Fruit fly (Drosophila melanogaster) whole organism: ENCODE data around the gene CG14839.

ENCODE experiments used
- CG8478 ChIP-seq: fragments of >200 bp; optimal IDR thresholded peaks from 2 replicates; lab custom pipeline; 2018; ENCODE audit warnings: inconsistent platforms
- Dll ChIP-seq: fragments of >200 bp; optimal IDR thresholded peaks from 2 replicates; lab custom pipeline; 2017
- EcR ChIP-seq, 2 experiments: fragments of >200 bp; optimal IDR thresholded peaks; 2 replicates each; lab custom pipeline; 2017; ENCODE audit warnings: missing biosample characterization in 2 of 2, missing genetic modification characterization in 2 of 2, missing genetic modification reagents in 2 of 2
- pan ChIP-seq: fragments of >200 bp; optimal IDR thresholded peaks from 2 replicates; lab custom pipeline; 2017
- psq ChIP-seq: fragments of >200 bp; optimal IDR thresholded peaks from 2 replicates; lab custom pipeline; 2017
- usp ChIP-seq: fragments of >200 bp; optimal IDR thresholded peaks from 2 replicates; lab custom pipeline; 2017; ENCODE audit warnings: missing biosample characterization, missing genetic modification characterization, mixed read lengths

Gene CG14839

DNA sequence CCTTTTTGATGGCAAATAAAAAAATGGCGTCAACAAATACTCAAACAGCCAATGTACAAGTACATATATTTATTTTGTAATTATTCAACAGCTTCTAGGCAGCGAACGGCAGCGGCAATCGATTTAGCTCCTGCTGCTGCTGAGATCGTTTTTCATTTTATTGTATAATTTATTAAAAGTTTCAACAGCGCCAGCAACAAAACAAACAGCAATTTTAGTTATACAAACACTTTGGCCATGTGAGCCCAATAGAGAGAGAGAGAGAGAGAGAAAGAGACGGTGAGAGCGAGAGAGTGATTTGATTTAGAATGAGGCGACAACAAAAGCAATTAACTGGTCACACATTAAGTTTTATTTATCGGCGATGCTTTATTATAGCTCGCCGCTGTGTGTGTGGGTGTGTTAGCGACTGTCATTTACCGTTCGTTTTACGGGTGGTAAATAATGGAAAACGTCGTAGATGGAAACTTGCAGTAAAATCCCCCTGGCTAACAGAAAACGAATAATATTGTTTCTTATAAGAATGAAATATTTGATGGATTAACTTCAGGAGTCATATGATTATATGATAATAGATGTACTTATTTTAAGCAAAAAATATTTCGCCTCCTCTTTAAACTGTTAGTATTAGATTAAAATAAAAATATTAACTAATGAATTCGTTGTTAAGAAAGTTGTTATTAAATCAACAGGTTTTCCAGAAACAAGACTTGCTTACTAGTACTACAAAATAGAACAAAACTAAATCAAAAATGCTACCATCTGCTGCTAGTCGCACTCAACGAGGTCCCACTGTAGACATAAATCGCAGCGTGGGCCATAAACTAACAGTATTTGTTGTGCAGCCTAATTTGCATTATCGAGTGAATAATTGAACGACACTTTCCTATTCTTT, 23.1 kb downstream of the CG14839 start:
- TF ChIP-seq psq (no peak), pan (lab: Kevin White, UChicago) (no peak), EcR (GFP tag; optimal IDR thresholded peaks at IDR 0.05; lab: Kevin White, UChicago) (no peak), Dll (lab: Kevin White, UChicago) (no peak), CG8478 (lab: Kevin White, UChicago) (no peak), usp (no peak)

DNA sequence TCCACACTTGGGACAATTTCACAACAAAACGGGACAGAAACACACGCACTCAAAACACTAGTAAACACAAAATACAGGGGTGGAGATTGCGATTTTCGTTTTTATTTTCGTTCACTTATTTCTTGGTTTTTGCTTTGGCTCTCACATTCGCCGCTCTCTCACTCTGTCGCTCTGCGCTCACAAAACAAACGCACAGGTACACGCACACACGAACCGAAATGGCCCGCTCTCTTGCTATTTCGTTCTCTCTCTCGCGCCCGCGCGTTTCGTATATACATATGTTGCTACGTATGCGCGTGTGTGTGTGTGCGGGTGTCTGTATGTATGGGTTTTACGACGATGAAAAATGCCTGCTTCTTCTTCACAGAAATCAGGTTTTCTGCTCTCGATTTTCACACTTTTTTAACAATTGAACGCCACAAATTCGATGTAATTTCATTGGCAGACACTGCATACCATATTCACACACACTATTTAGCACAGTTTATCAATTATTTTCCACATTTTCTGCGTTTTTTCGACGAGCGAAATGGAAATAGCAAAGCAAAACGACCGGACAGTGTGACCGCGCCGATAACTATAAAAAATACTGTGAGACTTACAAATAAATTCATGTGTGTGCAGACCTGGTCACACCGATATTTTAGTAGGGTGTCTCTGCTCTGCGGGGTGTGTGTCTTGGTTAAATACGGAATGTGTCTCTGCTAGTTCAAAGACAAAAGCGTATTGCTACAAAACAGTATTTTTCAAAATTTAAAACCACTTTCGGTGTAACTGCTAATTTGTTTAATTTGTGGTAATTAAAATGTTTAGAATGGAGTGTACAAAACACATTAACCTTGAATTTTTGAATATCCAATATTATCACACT, 24.4 kb downstream of the CG14839 start, which contains the start of gene trx:
Gene trx, minus strand, starts transcription at position 584 of the 871 bp plus-strand sequence.
- no peak for TF ChIP-seq psq

DNA sequence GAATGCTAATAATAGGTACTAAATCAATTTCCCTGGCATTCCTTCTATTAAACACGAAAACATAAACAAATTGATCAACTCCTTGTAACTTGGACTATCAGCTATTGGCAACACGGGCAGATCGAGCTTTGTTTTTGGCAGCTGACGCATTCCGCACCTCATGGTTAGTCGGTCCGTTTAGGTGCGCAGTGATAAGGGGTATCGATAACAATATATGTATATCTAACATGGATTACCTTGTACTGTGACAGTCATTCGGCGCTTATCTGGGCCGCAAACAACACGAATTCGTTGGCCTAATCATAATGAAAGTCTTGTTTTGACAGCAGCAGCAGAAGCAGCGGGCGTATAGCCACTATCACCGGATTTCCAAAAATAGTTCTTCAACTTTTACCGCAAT, 25.8 kb downstream of the CG14839 start:
- TF ChIP-seq psq (no peak), usp (no peak), CG8478 (lab: Kevin White, UChicago) (no peak), Dll (lab: Kevin White, UChicago) (no peak), pan (lab: Kevin White, UChicago) (no peak), EcR (GFP tag; optimal IDR thresholded peaks at IDR 0.05; lab: Kevin White, UChicago) (no peak)

DNA sequence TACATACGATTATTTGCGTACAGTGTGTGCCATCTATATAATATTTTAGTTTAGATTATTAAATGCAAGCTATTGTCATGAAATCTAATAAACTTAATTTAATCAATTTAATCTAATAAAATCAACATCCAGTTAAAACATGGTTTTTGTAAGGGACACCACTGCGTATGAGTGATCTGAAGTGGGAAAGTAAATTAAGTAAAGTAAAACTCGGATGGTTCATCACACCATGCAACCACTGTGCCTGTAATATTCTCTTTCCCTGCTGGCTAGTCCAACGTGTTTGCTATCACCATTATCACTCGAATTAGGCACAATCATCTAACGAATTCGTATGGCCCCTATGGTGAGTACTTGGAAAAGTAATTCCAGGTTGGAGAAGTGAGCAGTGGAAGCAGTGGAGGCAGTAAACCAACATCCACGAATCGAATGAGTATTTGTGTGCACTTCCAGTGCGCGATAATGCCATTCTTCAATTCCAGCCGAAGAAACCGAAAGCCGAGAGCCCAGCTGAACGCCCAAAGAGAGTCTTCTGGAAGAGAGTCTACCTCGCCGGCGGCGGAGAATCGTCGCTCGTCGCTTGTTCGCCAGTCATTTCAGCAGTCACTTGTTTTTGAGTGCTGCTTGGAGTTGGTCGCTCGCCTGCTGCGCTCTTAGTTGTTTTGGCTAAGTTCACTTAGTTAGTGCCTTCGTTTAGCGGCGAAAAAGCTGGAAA, 26.6 kb downstream of the CG14839 start, which contains the start of gene red:
Gene red, plus strand, starts transcription at position 403 of the 715 bp plus-strand sequence.
- no peak for TF ChIP-seq Dll (lab: Kevin White, UChicago)
- TF ChIP-seq pan (lab: Kevin White, UChicago) = no peak
- no peak for TF ChIP-seq EcR (GFP tag; optimal IDR thresholded peaks at IDR 0.05; lab: Kevin White, UChicago)
- no peak for TF ChIP-seq psq
- TF ChIP-seq CG8478 (lab: Kevin White, UChicago) = no peak

DNA sequence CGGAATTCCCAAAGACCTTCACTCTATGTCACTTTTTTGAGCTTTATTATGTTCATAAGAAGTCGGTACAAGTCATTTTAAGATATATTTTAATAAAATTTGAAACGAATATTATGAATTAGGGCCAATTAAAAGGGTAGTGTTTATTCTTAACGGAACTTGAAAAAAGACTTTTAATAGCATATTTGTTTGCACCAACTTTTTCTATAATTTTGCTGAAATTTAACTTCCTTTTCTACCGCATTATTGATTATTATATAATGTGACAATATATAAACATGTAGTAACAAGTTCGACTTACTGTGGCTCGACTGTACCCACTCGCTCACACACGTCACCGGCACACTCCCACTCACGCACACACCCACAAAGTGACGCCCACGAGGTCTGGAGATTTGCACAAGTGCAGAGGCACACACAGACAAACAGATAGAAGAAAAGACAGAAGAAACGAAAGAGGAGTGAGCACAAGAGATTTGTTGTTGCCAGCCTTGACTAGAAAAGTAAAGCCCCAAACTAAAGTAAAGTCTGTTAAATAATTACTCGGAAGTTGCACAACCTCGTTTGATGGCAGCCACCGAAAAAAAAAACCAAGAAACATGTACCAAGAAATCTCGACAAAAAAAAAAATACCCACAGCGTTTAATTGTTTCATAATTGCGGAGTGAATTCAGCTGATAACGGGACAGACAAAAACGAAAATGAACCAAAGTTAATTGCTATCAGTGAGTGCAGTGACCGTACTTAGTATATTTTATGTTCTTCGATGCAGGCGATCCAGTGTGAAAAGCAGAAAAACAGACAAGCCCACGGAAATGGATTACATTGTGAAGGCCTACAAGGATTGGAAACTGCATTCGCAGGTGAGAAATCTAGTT, 28.0 kb downstream of the CG14839 start:
- TF ChIP-seq EcR (GFP tag; optimal IDR thresholded peaks at IDR 0.05; lab: Kevin White, UChicago) (no peak), usp (no peak), pan (lab: Kevin White, UChicago) (no peak), Dll (lab: Kevin White, UChicago) (no peak), psq (no peak), CG8478 (lab: Kevin White, UChicago) (no peak)

DNA sequence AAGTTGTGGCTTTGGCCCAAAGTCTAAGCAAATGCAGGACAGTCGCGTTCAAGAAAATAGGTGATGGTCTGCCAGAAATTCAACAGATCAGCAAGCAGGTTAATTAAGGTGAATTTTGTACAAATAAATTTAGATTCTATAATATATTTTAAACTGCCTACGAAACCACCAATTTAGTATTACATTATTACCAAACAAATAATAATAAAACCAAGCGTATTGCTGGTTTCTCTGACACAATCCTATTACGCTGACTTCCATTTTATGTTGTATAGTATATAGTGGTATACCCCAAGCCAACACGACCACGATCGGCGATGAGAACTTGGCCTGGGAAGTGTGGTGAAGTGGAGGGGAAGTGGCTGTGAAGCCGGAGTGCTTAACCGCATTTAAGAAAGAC, 29.2 kb downstream of the CG14839 start:
- TF ChIP-seq pan (lab: Kevin White, UChicago) (no peak), Dll (lab: Kevin White, UChicago) (no peak), EcR (GFP tag; optimal IDR thresholded peaks at IDR 0.05; lab: Kevin White, UChicago) (no peak), usp (no peak), psq (no peak), CG8478 (lab: Kevin White, UChicago) (no peak)

DNA sequence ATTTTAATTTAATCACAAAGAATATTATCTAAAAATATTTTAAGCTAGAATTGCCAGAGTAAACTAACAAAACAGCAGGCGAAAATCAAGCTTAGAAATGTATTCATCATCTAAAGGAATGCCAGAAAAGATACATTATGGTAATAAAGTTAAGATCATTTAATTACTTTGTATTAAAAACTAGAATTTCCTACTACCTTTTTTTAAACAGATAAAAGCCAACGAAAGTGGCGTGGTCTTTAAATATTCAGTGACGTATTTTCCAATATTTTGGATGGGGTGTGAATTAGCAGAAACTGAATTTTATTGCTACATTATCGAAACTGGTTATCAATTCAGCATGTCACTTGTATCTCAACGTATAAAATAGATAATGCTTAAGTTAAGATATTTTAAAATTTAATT, 30.1 kb downstream of the CG14839 start:
- TF ChIP-seq pan (lab: Kevin White, UChicago) (no peak), usp (no peak), psq (no peak), EcR (GFP tag; optimal IDR thresholded peaks at IDR 0.05; lab: Kevin White, UChicago) (no peak), Dll (lab: Kevin White, UChicago) (no peak), CG8478 (lab: Kevin White, UChicago) (no peak)

DNA sequence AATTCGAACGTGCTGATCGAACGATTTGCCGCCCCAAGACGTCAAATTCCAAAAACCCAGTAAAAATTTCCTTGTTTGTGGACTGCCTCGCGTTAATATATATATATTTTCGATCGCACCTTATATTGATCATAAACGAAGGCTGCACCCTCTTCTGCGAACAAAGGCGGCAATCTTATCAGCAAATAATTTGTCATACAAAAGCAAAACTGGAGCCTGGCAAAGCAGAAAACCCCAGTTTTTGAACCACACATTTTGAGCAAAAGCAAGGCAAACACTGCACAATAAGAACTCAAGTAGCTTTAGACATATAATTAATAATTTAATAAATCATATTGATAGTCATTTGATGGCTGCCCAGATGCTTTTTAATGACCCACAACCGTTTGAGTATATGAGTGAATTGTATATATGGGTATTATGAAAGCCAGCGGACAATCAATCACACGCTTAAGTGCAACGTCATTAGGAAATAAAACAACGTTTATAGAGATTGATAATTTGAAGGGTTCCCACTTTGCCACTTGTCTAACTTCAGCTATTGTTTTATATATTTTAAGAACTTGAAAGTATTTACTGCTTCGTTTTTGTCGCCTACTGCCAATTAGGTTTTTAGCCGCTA, 32.3 kb downstream of the CG14839 start:
- no peak for TF ChIP-seq pan (lab: Kevin White, UChicago)
- no peak for TF ChIP-seq psq
- no peak for TF ChIP-seq EcR (GFP tag; optimal IDR thresholded peaks at IDR 0.05; lab: Kevin White, UChicago)
- TF ChIP-seq CG8478 (lab: Kevin White, UChicago) = no peak
- no peak for TF ChIP-seq usp
- TF ChIP-seq Dll (lab: Kevin White, UChicago) = no peak

DNA sequence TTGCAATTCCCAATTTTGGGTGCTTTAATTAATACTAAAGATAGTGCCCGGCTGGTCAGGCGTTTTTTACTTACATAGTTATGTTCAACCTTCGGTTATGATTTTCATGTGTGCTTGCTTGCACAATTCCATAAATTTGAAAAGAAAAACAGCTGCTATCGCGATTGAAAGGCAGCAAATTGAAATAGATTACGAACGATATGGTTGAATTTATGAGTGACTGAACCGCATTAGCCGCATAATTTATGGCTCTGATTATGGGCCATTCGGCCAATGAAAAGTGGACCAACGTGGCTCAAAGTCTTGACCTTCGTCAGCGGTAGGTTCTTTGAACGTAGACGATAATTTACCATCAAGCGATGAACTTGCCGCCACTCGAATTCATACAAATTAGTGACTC, 33.9 kb downstream of the CG14839 start:
- TF ChIP-seq EcR (GFP tag; optimal IDR thresholded peaks at IDR 0.05; lab: Kevin White, UChicago) = no peak
- TF ChIP-seq CG8478 (lab: Kevin White, UChicago) = no peak
- TF ChIP-seq pan (lab: Kevin White, UChicago) = no peak
- TF ChIP-seq Dll (lab: Kevin White, UChicago) = no peak
- TF ChIP-seq psq = no peak
- no peak for TF ChIP-seq usp

DNA sequence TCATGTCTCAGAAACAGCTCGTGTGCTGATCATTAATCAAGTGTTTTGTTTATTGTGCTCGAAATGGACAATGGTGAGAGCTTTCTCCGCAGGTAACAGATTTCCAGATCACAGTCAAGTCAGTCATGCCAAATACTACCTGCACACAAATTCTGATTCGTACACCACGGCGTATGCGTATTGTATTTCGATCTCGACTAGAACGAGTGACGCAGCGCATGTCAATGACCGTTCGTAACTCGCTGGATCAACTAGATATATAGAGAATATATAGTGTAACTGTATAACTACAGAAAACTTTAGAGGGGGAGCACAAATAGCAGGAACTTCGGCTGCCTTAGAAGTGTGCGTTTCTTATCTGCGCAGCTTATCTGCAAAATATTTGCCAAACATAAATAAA, 34.5 kb downstream of the CG14839 start:
- TF ChIP-seq EcR (GFP tag; optimal IDR thresholded peaks at IDR 0.05; lab: Kevin White, UChicago) (no peak), CG8478 (lab: Kevin White, UChicago) (no peak), pan (lab: Kevin White, UChicago) (no peak), Dll (lab: Kevin White, UChicago) (no peak), psq (no peak), usp (no peak)
